Worm (Caenorhabditis elegans) whole organism, L2 larva: Measurements from ENCODE around the gene B0212.3.

ENCODE experiments used
- C34F6.9 ChIP-seq: fragments of 150-350 bp; optimal IDR thresholded peaks from 2 replicates; lab custom pipeline; 2014; ENCODE audit warnings: missing biosample characterization, missing genetic modification characterization
- F13H6.1 ChIP-seq: sonication (generic microtip); optimal IDR thresholded peaks from 2 replicates; lab custom pipeline; 2016; ENCODE audit warnings: missing genetic modification characterization, missing compliant biosample characterization
- R02D3.7 ChIP-seq: fragments of 150-350 bp; optimal IDR thresholded peaks from 2 replicates; lab custom pipeline; 2014; ENCODE audit warnings: missing biosample characterization, missing genetic modification characterization
- alr-1 ChIP-seq: fragments of 150-350 bp; optimal IDR thresholded peaks from 2 replicates; lab custom pipeline; 2014; ENCODE audit warnings: missing biosample characterization, missing genetic modification characterization
- ama-1 ChIP-seq: fragments of 150-350 bp; optimal IDR thresholded peaks from 2 replicates; lab custom pipeline; 2018; ENCODE audit warnings: inconsistent platforms
- ceh-16 ChIP-seq: fragments of 150-350 bp; optimal IDR thresholded peaks from 2 replicates; lab custom pipeline; 2014; ENCODE audit warnings: missing biosample characterization, missing genetic modification characterization
- ceh-82 ChIP-seq: fragments of 150-350 bp; optimal IDR thresholded peaks from 2 replicates; lab custom pipeline; 2014; ENCODE audit warnings: missing biosample characterization, missing genetic modification characterization
- crh-2 ChIP-seq: sonication (generic microtip); optimal IDR thresholded peaks from 2 replicates; lab custom pipeline; 2017; ENCODE audit warnings: missing biosample characterization, missing genetic modification characterization
- dmd-4 ChIP-seq: sonication (generic microtip); optimal IDR thresholded peaks from 2 replicates; lab custom pipeline; 2017; ENCODE audit warnings: missing biosample characterization, missing genetic modification characterization
- egl-27 ChIP-seq: sonication (generic microtip); optimal IDR thresholded peaks from 3 replicates; lab custom pipeline; 2017; ENCODE audit warnings: missing biosample characterization, missing genetic modification reagents, missing genetic modification characterization
- elt-1 ChIP-seq: fragments of 150-350 bp; optimal IDR thresholded peaks from 2 replicates; lab custom pipeline; 2014; ENCODE audit warnings: missing biosample characterization, missing genetic modification characterization
- elt-3 ChIP-seq: sonication (generic microtip); optimal IDR thresholded peaks from 2 replicates; lab custom pipeline; 2017; ENCODE audit warnings: missing biosample characterization, missing genetic modification characterization
- fos-1 ChIP-seq: fragments of 150-350 bp; optimal IDR thresholded peaks from 2 replicates; lab custom pipeline; 2014; ENCODE audit warnings: missing biosample characterization, missing genetic modification characterization
- gmeb-1 ChIP-seq: fragments of 150-350 bp; optimal IDR thresholded peaks from 2 replicates; lab custom pipeline; 2014; ENCODE audit warnings: missing biosample characterization, missing genetic modification characterization
- lin-11 ChIP-seq: fragments of 150-350 bp; sonication (generic microtip); optimal IDR thresholded peaks from 2 replicates; lab custom pipeline; 2014; ENCODE audit warnings: missing biosample characterization, missing genetic modification characterization, inconsistent platforms, mixed read lengths
- lin-13 ChIP-seq: fragments of 150-350 bp; optimal IDR thresholded peaks from 2 replicates; lab custom pipeline; 2014; ENCODE audit warnings: missing biosample characterization, missing genetic modification reagents, missing genetic modification characterization
- lin-39 ChIP-seq: fragments of 150-350 bp; optimal IDR thresholded peaks from 2 replicates; lab custom pipeline; 2014; ENCODE audit warnings: missing biosample characterization, missing genetic modification reagents, missing genetic modification characterization
- lsy-2 ChIP-seq, 2 experiments: fragments of 150-350 bp in 1 of 2; sonication (generic microtip) in 1 of 2; optimal IDR thresholded peaks; 2 replicates each; lab custom pipeline; 2014 to 2017; ENCODE audit warnings: missing biosample characterization in 2 of 2, missing genetic modification characterization in 2 of 2
- mab-5 ChIP-seq: fragments of 150-350 bp; optimal IDR thresholded peaks from 2 replicates; lab custom pipeline; 2014; ENCODE audit warnings: missing biosample characterization, missing genetic modification characterization
- mdl-1 ChIP-seq, 2 experiments: fragments of 150-350 bp in 1 of 2; sonication (generic microtip) in 1 of 2; optimal IDR thresholded peaks; 2 replicates each; lab custom pipeline; 2017; ENCODE audit warnings: missing biosample characterization in 2 of 2, missing genetic modification characterization in 2 of 2
- nhr-11 ChIP-seq: fragments of 150-350 bp; optimal IDR thresholded peaks from 2 replicates; lab custom pipeline; 2014; ENCODE audit warnings: missing biosample characterization, missing genetic modification characterization
- nhr-129 ChIP-seq: fragments of 150-350 bp; optimal IDR thresholded peaks from 2 replicates; lab custom pipeline; 2014; ENCODE audit warnings: missing biosample characterization, missing genetic modification characterization
- nhr-21 ChIP-seq: fragments of 150-350 bp; optimal IDR thresholded peaks from 2 replicates; lab custom pipeline; 2014; ENCODE audit warnings: missing biosample characterization, missing genetic modification characterization
- nhr-23 ChIP-seq: fragments of 150-350 bp; optimal IDR thresholded peaks from 2 replicates; lab custom pipeline; 2014; ENCODE audit warnings: missing biosample characterization, missing genetic modification reagents, missing genetic modification characterization
- nhr-237 ChIP-seq: fragments of 150-350 bp; optimal IDR thresholded peaks from 2 replicates; lab custom pipeline; 2014; ENCODE audit warnings: missing biosample characterization, missing genetic modification characterization
- nhr-6 ChIP-seq: fragments of 150-350 bp; optimal IDR thresholded peaks from 2 replicates; lab custom pipeline; 2014; ENCODE audit warnings: missing biosample characterization, missing genetic modification characterization
- nhr-77 ChIP-seq: fragments of 150-350 bp; optimal IDR thresholded peaks from 2 replicates; lab custom pipeline; 2014; ENCODE audit warnings: missing biosample characterization, missing genetic modification characterization
- peb-1 ChIP-seq: fragments of 150-350 bp; optimal IDR thresholded peaks from 2 replicates; lab custom pipeline; 2014; ENCODE audit warnings: missing biosample characterization, missing genetic modification characterization
- skn-1 ChIP-seq: sonication (generic microtip); optimal IDR thresholded peaks from 2 replicates; lab custom pipeline; 2017; ENCODE audit warnings: missing biosample characterization, missing genetic modification characterization
- sma-3 ChIP-seq: sonication (generic microtip); optimal IDR thresholded peaks from 2 replicates; lab custom pipeline; 2016; ENCODE audit warnings: missing genetic modification reagents, missing genetic modification characterization, missing compliant biosample characterization
- sma-9 ChIP-seq, 2 experiments: fragments of 150-350 bp in 1 of 2; sonication (generic microtip) in 1 of 2; optimal IDR thresholded peaks; 2 replicates each; lab custom pipeline; 2014 to 2016; ENCODE audit warnings: missing genetic modification characterization in 2 of 2, mild to moderate bottlenecking in 1 of 2, missing biosample characterization in 1 of 2, missing compliant biosample characterization in 1 of 2, missing genetic modification reagents in 1 of 2, moderate library complexity in 1 of 2
- snpc-4 ChIP-seq: fragments of 150-350 bp; optimal IDR thresholded peaks from 2 replicates; lab custom pipeline; 2014; ENCODE audit warnings: missing biosample characterization, missing genetic modification characterization
- unc-39 ChIP-seq: fragments of 150-350 bp; optimal IDR thresholded peaks from 2 replicates; lab custom pipeline; 2014; ENCODE audit warnings: missing biosample characterization, missing genetic modification characterization
- unc-55 ChIP-seq: fragments of 150-350 bp; sonication (generic microtip); optimal IDR thresholded peaks from 3 replicates; lab custom pipeline; 2014; ENCODE audit warnings: missing biosample characterization, missing genetic modification reagents, missing genetic modification characterization
- zag-1 ChIP-seq: fragments of 150-350 bp; optimal IDR thresholded peaks from 2 replicates; lab custom pipeline; 2014; ENCODE audit warnings: missing biosample characterization, missing genetic modification characterization
- ztf-1 ChIP-seq: fragments of 200-800 bp; sonication (Bioruptor generic); conservative IDR thresholded peaks from 2 replicates; pipeline ENCODE4 v1.3.6; 2022; ENCODE audit warnings: missing genetic modification characterization, missing compliant biosample characterization
- ztf-11 ChIP-seq: sonication (generic microtip); optimal IDR thresholded peaks from 2 replicates; lab custom pipeline; 2017; ENCODE audit warnings: missing biosample characterization, missing genetic modification characterization

The B0212.3 gene

DNA sequence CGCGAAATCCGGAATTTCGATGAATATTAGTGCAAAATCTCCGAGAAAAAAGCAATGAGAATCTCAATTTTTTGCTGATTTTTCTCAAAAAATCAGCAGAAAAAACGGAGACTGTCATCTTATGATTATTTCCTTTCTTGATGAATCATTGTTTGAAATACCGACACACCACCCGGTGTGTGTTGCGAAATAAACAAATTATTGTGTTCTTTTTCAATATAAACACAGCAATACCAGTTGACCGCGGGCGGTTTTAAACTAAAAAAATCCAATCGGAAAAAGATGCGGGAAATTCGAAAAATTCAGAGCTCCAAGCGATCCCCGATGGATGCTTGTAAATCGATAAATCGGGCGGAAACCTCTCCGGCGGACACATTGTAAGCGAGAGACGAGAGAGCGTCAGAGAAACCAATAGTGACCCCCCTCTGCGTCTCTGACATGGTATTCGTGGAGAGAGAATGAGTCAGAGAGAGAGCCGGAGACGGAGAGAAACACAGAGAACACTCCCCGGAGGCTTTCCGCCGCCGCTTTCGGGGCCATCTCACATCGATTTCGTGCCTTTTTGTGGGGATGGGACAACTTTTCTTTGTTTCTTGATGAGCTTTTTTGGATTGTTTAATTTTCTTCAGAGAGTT is 24.4 kb upstream of the B0212.3 start:
- TF ChIP-seq F13H6.1 (tag; lab: Kevin White, UChicago) (peak; percentile 86), nhr-129 (tag; lab: Kevin White, UChicago) (peak; percentile 72), fos-1 (peak; percentile 86), mdl-1 (tag; optimal IDR thresholded peaks at IDR 0.05; lab: Kevin White, UChicago) (peak in 1 of 2 experiments; percentile 14), zag-1 (tag; lab: Kevin White, UChicago) (peak; percentile 45), lsy-2 (tag; optimal IDR thresholded peaks at IDR 0.05; lab: Kevin White, UChicago) (peak in 1 of 2 experiments; percentile 60), unc-39 (tag; lab: Kevin White, UChicago) (no peak), crh-2 (tag; lab: Kevin White, UChicago) (peak; percentile 69), lin-39 (tag; lab: Kevin White, UChicago) (no peak), C34F6.9 (tag; lab: Kevin White, UChicago) (peak; percentile 78), skn-1 (no peak), sma-3 (no peak), snpc-4 (tag; lab: Kevin White, UChicago) (peak; percentile 22), nhr-23 (tag; lab: Kevin White, UChicago) (no peak), unc-55 (GFP tag; lab: Kevin White, UChicago) (peak; percentile 83), lin-11 (peak; percentile 63), R02D3.7 (no peak), nhr-6 (tag; lab: Kevin White, UChicago) (no peak), lin-13 (GFP tag; lab: Kevin White, UChicago) (peak; percentile 13)

DNA sequence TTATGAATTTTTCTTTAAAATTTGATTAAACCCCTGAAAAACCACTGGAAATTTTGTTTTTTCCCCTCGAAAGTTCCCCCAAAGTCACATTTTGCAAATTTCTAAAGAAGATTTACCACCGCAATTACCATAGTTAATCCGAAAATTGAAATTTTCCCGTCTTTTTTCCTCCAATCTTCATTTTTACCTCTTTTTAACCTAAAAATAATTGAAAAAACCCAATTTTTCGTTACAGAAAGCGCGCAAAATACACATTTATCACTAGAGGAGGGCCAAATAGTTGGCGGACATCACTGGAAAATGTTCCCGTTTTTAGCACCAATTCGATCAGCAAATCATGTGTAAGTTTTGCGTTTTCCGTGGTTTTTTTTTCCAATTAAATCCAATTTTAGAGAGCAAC is 23.4 kb upstream of the B0212.3 start, which contains the start of gene unc-33:
unc-33 (plus strand) TSS at position 301 of the 400 bp plus-strand sequence.
- TF ChIP-seq zag-1 (tag; lab: Kevin White, UChicago), result no peak
- no peak for TF ChIP-seq ceh-16 (tag; lab: Kevin White, UChicago)
- no peak for TF ChIP-seq alr-1 (tag; lab: Kevin White, UChicago)
- TF ChIP-seq unc-55 (GFP tag; lab: Kevin White, UChicago), result no peak
- TF ChIP-seq gmeb-1 (tag; lab: Kevin White, UChicago), result no peak
- TF ChIP-seq elt-3 (tag; lab: Kevin White, UChicago), result no peak
- TF ChIP-seq nhr-11 (tag; lab: Kevin White, UChicago), result no peak
- no peak for TF ChIP-seq ama-1 (lab: Kevin White, UChicago)
- no peak for TF ChIP-seq F13H6.1 (tag; lab: Kevin White, UChicago)
- no peak for TF ChIP-seq elt-1
- no peak for TF ChIP-seq skn-1
- no peak for TF ChIP-seq nhr-129 (tag; lab: Kevin White, UChicago)
- no peak for TF ChIP-seq ztf-11 (tag; lab: Kevin White, UChicago)
- TF ChIP-seq lin-13 (GFP tag; lab: Kevin White, UChicago), result no peak

DNA sequence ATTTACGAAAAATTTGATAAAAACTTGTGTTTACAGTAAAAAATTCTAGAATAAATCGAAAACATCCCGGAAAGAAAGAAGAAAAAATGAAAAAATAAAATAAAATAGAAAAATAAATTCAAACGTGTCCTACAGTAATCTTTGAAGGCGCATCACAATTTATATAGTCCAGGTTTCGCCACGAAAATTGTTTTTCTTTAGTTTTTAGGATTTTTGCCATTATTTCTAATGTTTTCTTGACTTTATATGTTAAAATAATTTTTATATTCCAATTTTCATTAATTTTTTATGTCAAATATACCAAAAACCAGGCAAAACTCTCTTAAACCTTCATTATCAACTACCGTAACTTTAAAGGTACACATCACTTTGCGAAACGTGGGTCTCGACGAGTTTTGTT is 22.4 kb upstream of the B0212.3 start:
- TF ChIP-seq sma-9 (GFP tag; optimal IDR thresholded peaks at IDR 0.05; lab: Kevin White, UChicago) (no peak), sma-9 (tag; optimal IDR thresholded peaks at IDR 0.05; lab: Kevin White, UChicago) (no peak), nhr-237 (tag; lab: Kevin White, UChicago) (no peak), C34F6.9 (tag; lab: Kevin White, UChicago) (no peak), peb-1 (tag; lab: Kevin White, UChicago) (no peak), egl-27 (tag; lab: Kevin White, UChicago) (no peak), nhr-21 (tag; lab: Kevin White, UChicago) (no peak), nhr-11 (tag; lab: Kevin White, UChicago) (no peak), ceh-82 (tag; lab: Kevin White, UChicago) (no peak), ztf-1 (GFP tag; lab: Robert Waterston, UW) (no peak), elt-1 (no peak), skn-1 (no peak), mab-5 (tag; lab: Kevin White, UChicago) (no peak), nhr-77 (tag; lab: Kevin White, UChicago) (no peak), mdl-1 (tag; optimal IDR thresholded peaks at IDR 0.05; lab: Kevin White, UChicago) (no peak), ceh-16 (tag; lab: Kevin White, UChicago) (no peak), lin-39 (tag; lab: Kevin White, UChicago) (no peak), dmd-4 (tag; lab: Kevin White, UChicago) (no peak), F13H6.1 (tag; lab: Kevin White, UChicago) (no peak), unc-55 (GFP tag; lab: Kevin White, UChicago) (no peak)
- TF ChIP-seq, all 48 proteins: peak for 0
